Fruit fly (Drosophila melanogaster): Measurements from ENCODE around the gene CG14968.

dm6 chr3L:3352516-3352915, 49.6 kb upstream of the CG14968 start:
- TF ChIP-seq ase (GFP tag; IDR thresholded peaks at IDR 0.05): no peak
- no peak for TF ChIP-seq Camta (GFP tag; optimal IDR thresholded peaks at IDR 0.05)
- TF ChIP-seq h (optimal IDR thresholded peaks at IDR 0.05): no peak
- no peak for TF ChIP-seq Sox102F (GFP tag; optimal IDR thresholded peaks at IDR 0.05)
- no peak for TF ChIP-seq Lpt (GFP tag; optimal IDR thresholded peaks at IDR 0.05)
- TF ChIP-seq CG13123 (GFP tag; optimal IDR thresholded peaks at IDR 0.05): no peak
- no peak for TF ChIP-seq CG10209 (GFP tag; optimal IDR thresholded peaks at IDR 0.05)
- TF ChIP-seq CG15696 (tag; optimal IDR thresholded peaks at IDR 0.05): no peak

Measured in whole organism, embryonic.